Worm (Caenorhabditis elegans) whole organism, early embryonic: ENCODE data around the gene C01B10.9.

Experiments used
- B0310.2 ChIP-seq: sonication (generic microtip); optimal IDR thresholded peaks from 2 replicates; lab custom pipeline; 2016; ENCODE audit warnings: mild to moderate bottlenecking, missing genetic modification characterization, missing compliant biosample characterization
- ama-1 ChIP-seq: fragments of 150-350 bp; optimal IDR thresholded peaks from 2 replicates; lab custom pipeline; 2014

ce11 chrIV:6613296-6613695 is 18.7 kb upstream of the C01B10.9 start, which contains the start of gene drh-1:
- TF ChIP-seq ama-1 (lab: Kevin White, UChicago) (no peak), B0310.2 (tag; lab: Kevin White, UChicago) (no peak)
